Fruit fly (Drosophila melanogaster) whole organism, embryonic: ENCODE results near the gene Atg2.

Experiments
- Ada2b ChIP-seq: fragments of 200-800 bp; sonication (Bioruptor generic); IDR thresholded peaks from 2 replicates; pipeline ENCODE4 v1.3.6; 2022; ENCODE audit warnings: missing biosample characterization, missing genetic modification characterization
- Bgb ChIP-seq: fragments of 200-800 bp; sonication (Bioruptor generic); IDR thresholded peaks from 2 replicates; pipeline ENCODE4 v1.3.6; 2022; ENCODE audit warnings: missing biosample characterization, missing genetic modification characterization; ENCODE audit not compliant: partially characterized antibody
- CG10959 ChIP-seq: fragments of 200-800 bp; sonication (Bioruptor generic); IDR thresholded peaks from 2 replicates; pipeline ENCODE4 v1.3.6; 2022; ENCODE audit warnings: missing biosample characterization, missing genetic modification characterization
- CG11398 ChIP-seq: fragments of 200-800 bp; sonication (Bioruptor generic); optimal IDR thresholded peaks from 2 replicates; lab custom pipeline; 2016; ENCODE audit warnings: missing biosample characterization, missing genetic modification characterization
- CG11504 ChIP-seq: fragments of 200-800 bp; sonication (Bioruptor generic); optimal IDR thresholded peaks from 3 replicates; lab custom pipeline; 2019; ENCODE audit warnings: missing biosample characterization, mild to moderate bottlenecking, missing genetic modification characterization, moderate library complexity
- CG12391 ChIP-seq: fragments of 200-800 bp; sonication (Bioruptor generic); optimal IDR thresholded peaks from 3 replicates; lab custom pipeline; 2018; ENCODE audit warnings: missing biosample characterization, mild to moderate bottlenecking, missing genetic modification characterization, moderate library complexity
- CG12769 ChIP-seq: fragments of 200-800 bp; sonication (Bioruptor generic); optimal IDR thresholded peaks from 2 replicates; lab custom pipeline; 2019; ENCODE audit warnings: missing biosample characterization, mild to moderate bottlenecking, missing genetic modification characterization, moderate library complexity
- CG13123 ChIP-seq: fragments of 200-800 bp; sonication (Bioruptor generic); optimal IDR thresholded peaks from 2 replicates; lab custom pipeline; 2016; ENCODE audit warnings: missing biosample characterization, missing genetic modification characterization
- CG13624 ChIP-seq: fragments of 200-800 bp; sonication (Bioruptor generic); optimal IDR thresholded peaks from 2 replicates; lab custom pipeline; 2016; ENCODE audit warnings: missing biosample characterization, missing genetic modification characterization
- CG18011 ChIP-seq: fragments of 200-800 bp; sonication (Bioruptor generic); optimal IDR thresholded peaks from 2 replicates; lab custom pipeline; 2017; ENCODE audit warnings: missing biosample characterization, missing genetic modification characterization, mild to moderate bottlenecking, moderate library complexity, missing genotype
- CG1832 ChIP-seq: fragments of 200-800 bp; sonication (Bioruptor generic); optimal IDR thresholded peaks from 2 replicates; lab custom pipeline; 2017; ENCODE audit warnings: missing biosample characterization, mild to moderate bottlenecking, missing genetic modification characterization, inconsistent platforms
- CG30403 ChIP-seq: fragments of 200-800 bp; sonication (Bioruptor generic); optimal IDR thresholded peaks from 3 replicates; lab custom pipeline; 2016; ENCODE audit warnings: missing biosample characterization, missing genetic modification characterization
- CG31224 ChIP-seq: fragments of 200-800 bp; sonication (Bioruptor generic); IDR thresholded peaks from 2 replicates; pipeline ENCODE4 v1.3.6; 2022; ENCODE audit warnings: missing biosample characterization, missing genetic modification characterization
- CG33213 ChIP-seq: fragments of 200-800 bp; sonication (Bioruptor generic); optimal IDR thresholded peaks from 3 replicates; lab custom pipeline; 2016; ENCODE audit warnings: missing biosample characterization, missing genetic modification characterization
- CG3847 ChIP-seq: fragments of 200-800 bp; sonication (Bioruptor generic); IDR thresholded peaks from 2 replicates; pipeline ENCODE4 v1.3.6; 2022; ENCODE audit warnings: missing biosample characterization, missing genetic modification characterization
- CG4328 ChIP-seq: fragments of 200-800 bp; sonication (Bioruptor generic); optimal IDR thresholded peaks from 3 replicates; lab custom pipeline; 2017; ENCODE audit warnings: missing biosample characterization, missing genetic modification reagents, missing genetic modification characterization
- CG4820 ChIP-seq: fragments of 200-800 bp; sonication (Bioruptor generic); optimal IDR thresholded peaks from 3 replicates; lab custom pipeline; 2016; ENCODE audit warnings: missing biosample characterization, missing genetic modification characterization
- CG4854 ChIP-seq: fragments of 200-800 bp; sonication (Bioruptor generic); optimal IDR thresholded peaks from 2 replicates; lab custom pipeline; 2016; ENCODE audit warnings: missing biosample characterization, missing genetic modification characterization, inconsistent platforms
- CG7372 ChIP-seq: fragments of 200-800 bp; sonication (Bioruptor generic); IDR thresholded peaks from 2 replicates; pipeline ENCODE4 v1.3.6; 2022; ENCODE audit warnings: missing biosample characterization, missing genetic modification characterization
- CG7556 ChIP-seq: fragments of 200-800 bp; sonication (Bioruptor generic); optimal IDR thresholded peaks from 2 replicates; lab custom pipeline; 2017; ENCODE audit warnings: missing biosample characterization, mild to moderate bottlenecking, missing genetic modification characterization
- CG7786 ChIP-seq: fragments of 200-800 bp; sonication (Bioruptor generic); optimal IDR thresholded peaks from 2 replicates; lab custom pipeline; 2016; ENCODE audit warnings: missing biosample characterization, missing genetic modification characterization
- CG7963 ChIP-seq: fragments of 200-800 bp; sonication (Bioruptor generic); IDR thresholded peaks from 3 replicates; pipeline ENCODE4 v1.3.6; 2022; ENCODE audit warnings: missing biosample characterization, missing genetic modification characterization; ENCODE audit not compliant: partially characterized antibody
- CG8281 ChIP-seq: fragments of 200-800 bp; sonication (Bioruptor generic); optimal IDR thresholded peaks from 2 replicates; lab custom pipeline; 2018; ENCODE audit warnings: missing biosample characterization, mild to moderate bottlenecking, missing genetic modification characterization, moderate library complexity
- CG9797 ChIP-seq: fragments of 200-800 bp; sonication (Bioruptor generic); optimal IDR thresholded peaks from 3 replicates; lab custom pipeline; 2018; ENCODE audit warnings: missing biosample characterization, mild to moderate bottlenecking, missing genetic modification characterization
- CTCF ChIP-seq: fragments of 200-800 bp; sonication (Bioruptor generic); optimal IDR thresholded peaks from 2 replicates; lab custom pipeline; 2017; ENCODE audit warnings: missing biosample characterization, mild to moderate bottlenecking, missing genetic modification characterization, moderate library complexity
- CkIIα-i1 ChIP-seq: fragments of 200-800 bp; sonication (Bioruptor generic); IDR thresholded peaks from 2 replicates; pipeline ENCODE4 v1.3.6; 2022; ENCODE audit warnings: missing biosample characterization, missing genetic modification characterization
- Doc2 ChIP-seq: fragments of 200-800 bp; sonication (Bioruptor generic); IDR thresholded peaks from 2 replicates; pipeline ENCODE4 v1.3.6; 2022; ENCODE audit warnings: missing biosample characterization, missing genetic modification characterization
- Fer2 ChIP-seq: fragments of 200-800 bp; sonication (Bioruptor generic); optimal IDR thresholded peaks from 2 replicates; lab custom pipeline; 2018; ENCODE audit warnings: missing biosample characterization, mild to moderate bottlenecking, missing genetic modification characterization, moderate library complexity
- Gug ChIP-seq: fragments of 200-800 bp; sonication (Bioruptor generic); IDR thresholded peaks from 4 replicates; pipeline ENCODE4 v1.3.6; 2022; ENCODE audit warnings: missing biosample characterization, missing genetic modification characterization
- HLHmδ ChIP-seq: fragments of 200-800 bp; sonication (Bioruptor generic); optimal IDR thresholded peaks from 2 replicates; lab custom pipeline; 2018; ENCODE audit warnings: missing biosample characterization, mild to moderate bottlenecking, missing genetic modification characterization, moderate library complexity
- HmgZ ChIP-seq: fragments of 200-800 bp; sonication (Bioruptor generic); optimal IDR thresholded peaks from 2 replicates; lab custom pipeline; 2018; ENCODE audit warnings: missing biosample characterization, mild to moderate bottlenecking, missing genetic modification characterization
- NC2α ChIP-seq: fragments of 200-800 bp; sonication (Bioruptor generic); optimal IDR thresholded peaks from 2 replicates; lab custom pipeline; 2016; ENCODE audit warnings: missing biosample characterization, missing genetic modification characterization
- Sry-δ ChIP-seq: fragments of 200-800 bp; sonication (Bioruptor generic); optimal IDR thresholded peaks from 2 replicates; lab custom pipeline; 2016; ENCODE audit warnings: missing biosample characterization, missing genetic modification characterization
- Taf1 ChIP-seq: fragments of 200-800 bp; sonication (Bioruptor generic); IDR thresholded peaks from 2 replicates; pipeline ENCODE4 v1.3.6; 2022; ENCODE audit warnings: missing biosample characterization, missing genetic modification characterization
- ash1 ChIP-seq: fragments of 200-800 bp; sonication (Bioruptor generic); optimal IDR thresholded peaks from 2 replicates; lab custom pipeline; 2018; ENCODE audit warnings: missing biosample characterization, mild to moderate bottlenecking, missing genetic modification characterization
- ato ChIP-seq: fragments of 200-800 bp; sonication (Bioruptor generic); IDR thresholded peaks from 2 replicates; pipeline ENCODE4 v1.3.6; 2022; ENCODE audit warnings: missing biosample characterization, missing genetic modification characterization; ENCODE audit not compliant: partially characterized antibody
- bbx ChIP-seq: fragments of 200-800 bp; sonication (Bioruptor generic); IDR thresholded peaks from 2 replicates; pipeline ENCODE4 v1.3.6; 2022; ENCODE audit warnings: missing biosample characterization, missing genetic modification characterization; ENCODE audit not compliant: partially characterized antibody
- cad ChIP-seq: fragments of >200 bp; optimal IDR thresholded peaks from 2 replicates; lab custom pipeline; 2017; ENCODE audit warnings: missing biosample characterization, missing genetic modification characterization
- dysf ChIP-seq: fragments of 200-800 bp; sonication (Bioruptor generic); IDR thresholded peaks from 3 replicates; pipeline ENCODE4 v1.3.6; 2022; ENCODE audit warnings: missing biosample characterization, missing genetic modification characterization
- ems ChIP-seq: fragments of 200-800 bp; sonication (Bioruptor generic); optimal IDR thresholded peaks from 3 replicates; lab custom pipeline; 2016; ENCODE audit warnings: missing biosample characterization, missing genetic modification characterization
- fd102C ChIP-seq: fragments of 200-800 bp; sonication (Bioruptor generic); optimal IDR thresholded peaks from 2 replicates; lab custom pipeline; 2018; ENCODE audit warnings: missing biosample characterization, mild to moderate bottlenecking, missing genetic modification characterization, moderate library complexity
- hbn ChIP-seq: fragments of 200-800 bp; sonication (Bioruptor generic); IDR thresholded peaks from 2 replicates; pipeline ENCODE4 v1.3.6; 2022; ENCODE audit warnings: missing biosample characterization, missing genetic modification characterization; ENCODE audit not compliant: partially characterized antibody
- hth ChIP-seq: fragments of >200 bp; optimal IDR thresholded peaks from 2 replicates; lab custom pipeline; 2017; ENCODE audit warnings: inconsistent platforms
- mirr ChIP-seq: fragments of 200-800 bp; sonication (Bioruptor generic); optimal IDR thresholded peaks from 3 replicates; lab custom pipeline; 2018; ENCODE audit warnings: missing biosample characterization, mild to moderate bottlenecking, missing genetic modification characterization
- pan ChIP-seq, 4 experiments: fragments of >200 bp in 3 of 4; fragments of 200-800 bp in 1 of 4; sonication (Bioruptor generic) in 1 of 4; optimal IDR thresholded peaks in 3 of 4; IDR thresholded peaks in 1 of 4; 2 replicates each; pipeline versions ENCODE4 v1.3.6 to Lab custom; 2017 to 2022; ENCODE audit warnings: missing biosample characterization in 2 of 4, missing genetic modification characterization in 2 of 4, mixed read lengths in 1 of 4
- pfk ChIP-seq: fragments of 200-800 bp; sonication (Bioruptor generic); optimal IDR thresholded peaks from 2 replicates; lab custom pipeline; 2018; ENCODE audit warnings: missing biosample characterization, mild to moderate bottlenecking, missing genetic modification characterization, moderate library complexity
- pros ChIP-seq: fragments of 200-800 bp; sonication (Bioruptor generic); optimal IDR thresholded peaks from 3 replicates; lab custom pipeline; 2019; ENCODE audit warnings: missing biosample characterization, mild to moderate bottlenecking, missing genetic modification characterization, moderate library complexity
- sr ChIP-seq: fragments of 200-800 bp; sonication (Bioruptor generic); IDR thresholded peaks from 3 replicates; pipeline ENCODE4 v1.3.6; 2022; ENCODE audit warnings: missing biosample characterization, missing genetic modification characterization
- stwl ChIP-seq: fragments of 200-800 bp; sonication (Bioruptor generic); optimal IDR thresholded peaks from 3 replicates; lab custom pipeline; 2018; ENCODE audit warnings: missing biosample characterization, mild to moderate bottlenecking, missing genetic modification characterization, moderate library complexity
- zf30C ChIP-seq: fragments of 200-800 bp; sonication (Bioruptor generic); optimal IDR thresholded peaks from 3 replicates; lab custom pipeline; 2018; ENCODE audit warnings: missing biosample characterization, mild to moderate bottlenecking, missing genetic modification characterization

The Atg2 gene

dm6 chr3L:2805956-2806527, 31.9 kb downstream of the Atg2 start (continued):
- TF ChIP-seq CG4820 (GFP tag; lab: Kevin White, UChicago) (peak; percentile 68), CG1832 (no peak), CG9797 (GFP tag; lab: Kevin White, UChicago) (no peak), CTCF (GFP tag; lab: Kevin White, UChicago) (peak; percentile 6), cad (GFP tag; lab: Kevin White, UChicago) (no peak), HLHmδ (GFP tag; lab: Kevin White, UChicago) (no peak), ash1 (GFP tag; lab: Kevin White, UChicago) (peak; percentile 37), ato (no peak), Taf1 (GFP tag; lab: Robert Waterston, UW) (peak; percentile 88), Sry-δ (no peak), sr (peak; percentile 67; the same call in 2 of the 3 replicates), CG4328 (GFP tag; lab: Kevin White, UChicago) (no peak), mirr (GFP tag; lab: Kevin White, UChicago) (no peak), HmgZ (tag; lab: Kevin White, UChicago) (no peak), hbn (GFP tag; lab: Robert Waterston, UW) (no peak), Doc2 (0 out of 2 replicates have a peak, but pooled peaks have one; percentile 19), ems (GFP tag; lab: Kevin White, UChicago) (peak; percentile 37), CG18011 (GFP tag; lab: Kevin White, UChicago) (no peak), CG7963 (GFP tag; lab: Robert Waterston, UW) (no peak), CG12391 (peak; percentile 28), CG4854 (peak; percentile 55), bbx (no peak), dysf (GFP tag; lab: Robert Waterston, UW) (peak; percentile 91), Bgb (GFP tag; lab: Robert Waterston, UW) (no peak), CG7372 (GFP tag; lab: Robert Waterston, UW) (peak; percentile 83), NC2α (GFP tag; lab: Kevin White, UChicago) (no peak), Fer2 (peak; percentile 10), zf30C (no peak), pan (optimal IDR thresholded peaks at IDR 0.05; lab: Kevin White, UChicago) (peak in 1 of 2 experiments; percentile 35), pan (GFP tag; optimal IDR thresholded peaks at IDR 0.05 in 1 of 2, IDR thresholded peaks at IDR 0.05 in 1 of 2) (peak in 1 of 2 experiments; percentile 87), CG12769 (peak; percentile 51), CkIIα-i1 (no peak), CG7556 (peak; percentile 28), CG30403 (GFP tag; lab: Kevin White, UChicago) (peak; percentile 67), Gug (GFP tag; lab: Robert Waterston, UW) (peak; percentile 91), CG31224 (GFP tag; lab: Robert Waterston, UW) (peak; percentile 86), CG7786 (no peak), CG33213 (GFP tag; lab: Kevin White, UChicago) (peak; percentile 29), CG11398 (GFP tag; lab: Kevin White, UChicago) (no peak), CG8281 (tag; lab: Kevin White, UChicago) (no peak), fd102C (GFP tag; lab: Kevin White, UChicago) (no peak), pfk (GFP tag; lab: Kevin White, UChicago) (no peak), CG13624 (GFP tag; lab: Kevin White, UChicago) (no peak), CG10959 (GFP tag; lab: Robert Waterston, UW) (peak; percentile 78), CG3847 (GFP tag; lab: Robert Waterston, UW) (peak; percentile 55), hth (no peak), pros (GFP tag; lab: Kevin White, UChicago) (no peak), CG13123 (GFP tag; lab: Kevin White, UChicago) (no peak), Ada2b (GFP tag; lab: Robert Waterston, UW) (peak; percentile 87), CG11504 (tag; lab: Kevin White, UChicago) (peak; percentile 80), stwl (no peak)
